Worm (Caenorhabditis elegans) whole organism, L2 larva: ENCODE data around the gene dpy-23.

Experiments
- R02D3.7 ChIP-seq: fragments of 150-350 bp; optimal IDR thresholded peaks from 2 replicates; lab custom pipeline; 2014; ENCODE audit warnings: missing biosample characterization, missing genetic modification characterization
- Y55F3AM.14 ChIP-seq: fragments of 200-800 bp; sonication (Bioruptor generic); optimal IDR thresholded peaks from 2 replicates; lab custom pipeline; 2018; ENCODE audit warnings: mild to moderate bottlenecking, missing genetic modification characterization, missing compliant biosample characterization
- dmd-4 ChIP-seq: sonication (generic microtip); optimal IDR thresholded peaks from 2 replicates; lab custom pipeline; 2017; ENCODE audit warnings: missing biosample characterization, missing genetic modification characterization
- egl-27 ChIP-seq: sonication (generic microtip); optimal IDR thresholded peaks from 3 replicates; lab custom pipeline; 2017; ENCODE audit warnings: missing biosample characterization, missing genetic modification reagents, missing genetic modification characterization
- peb-1 ChIP-seq: fragments of 150-350 bp; optimal IDR thresholded peaks from 2 replicates; lab custom pipeline; 2014; ENCODE audit warnings: missing biosample characterization, missing genetic modification characterization
- skn-1 ChIP-seq: sonication (generic microtip); optimal IDR thresholded peaks from 2 replicates; lab custom pipeline; 2017; ENCODE audit warnings: missing biosample characterization, missing genetic modification characterization
- snpc-4 ChIP-seq: fragments of 150-350 bp; optimal IDR thresholded peaks from 2 replicates; lab custom pipeline; 2014; ENCODE audit warnings: missing biosample characterization, missing genetic modification characterization
- unc-55 ChIP-seq: fragments of 150-350 bp; sonication (generic microtip); optimal IDR thresholded peaks from 3 replicates; lab custom pipeline; 2014; ENCODE audit warnings: missing biosample characterization, missing genetic modification reagents, missing genetic modification characterization
- zag-1 ChIP-seq: fragments of 150-350 bp; optimal IDR thresholded peaks from 2 replicates; lab custom pipeline; 2014; ENCODE audit warnings: missing biosample characterization, missing genetic modification characterization

DNA sequence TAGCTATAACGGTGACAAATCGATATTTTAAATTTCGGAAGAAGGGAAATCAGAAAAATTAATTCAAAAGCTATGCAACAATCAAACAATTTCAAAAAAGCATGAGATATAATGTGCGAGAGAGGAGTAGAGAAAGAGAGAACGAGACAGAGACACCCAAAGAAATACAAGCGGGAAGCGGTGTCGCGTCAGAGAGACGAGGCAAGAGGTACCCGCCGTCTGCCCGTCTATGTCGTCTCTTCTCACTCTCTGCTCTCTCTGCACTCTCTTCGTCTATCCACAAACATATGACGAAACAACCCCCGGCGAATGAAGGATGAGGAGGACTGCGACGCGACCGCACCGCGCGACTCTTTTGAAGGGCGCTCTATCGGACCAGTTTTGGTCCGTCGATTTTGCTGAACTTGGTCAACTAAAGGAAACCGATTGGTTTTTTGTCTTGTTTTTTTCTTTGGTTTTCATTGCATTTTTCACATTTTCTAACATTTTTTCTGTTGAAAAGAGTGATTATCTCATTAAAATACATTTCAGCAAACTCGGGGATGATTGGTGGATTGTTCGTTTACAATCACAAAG is at the start of gene dpy-23:
- peak; percentile 32 for TF ChIP-seq snpc-4 (tag; lab: Kevin White, UChicago)
- TF ChIP-seq zag-1 (tag; lab: Kevin White, UChicago), result peak; percentile 95
- no peak for TF ChIP-seq skn-1
- TF ChIP-seq peb-1 (tag; lab: Kevin White, UChicago), result no peak
- TF ChIP-seq dmd-4 (tag; lab: Kevin White, UChicago), result no peak
- peak; percentile 97 for TF ChIP-seq unc-55 (GFP tag; lab: Kevin White, UChicago)
- peak; percentile 83 for TF ChIP-seq egl-27
- TF ChIP-seq Y55F3AM.14, result peak; percentile 89
- TF ChIP-seq R02D3.7, result no peak
